Fruit fly (Drosophila melanogaster) S2 (cell line): ENCODE data around the gene Acp36DE.

ENCODE experiments used
- CG8478 ChIP-seq: fragments of >200 bp; optimal IDR thresholded peaks from 2 replicates; lab custom pipeline; 2018
- CTCF ChIP-seq, 2 experiments: fragments of >200 bp; optimal IDR thresholded peaks; 2 replicates each; lab custom pipeline; 2018

- TF ChIP-seq CG8478 (no peak), CTCF (optimal IDR thresholded peaks at IDR 0.05; lab: Kevin White, UChicago) (no peak)
Measured at dm6 chr2L:18348626-18349025, 10.2 kb downstream of the Acp36DE start.
